Fruit fly (Drosophila melanogaster) whole organism, embryonic: Measurements from ENCODE around the gene CG6923.
A peak's percentile ranks its signal among the peaks of the same experiment; 100 is the strongest.

Experiments used
- B-H1 ChIP-seq: fragments of 200-800 bp; sonication (Bioruptor generic); IDR thresholded peaks from 3 replicates; pipeline ENCODE4 v1.3.6; 2022; ENCODE audit warnings: missing biosample characterization, missing genetic modification characterization
- B-H2 ChIP-seq: fragments of 200-800 bp; sonication (Bioruptor generic); optimal IDR thresholded peaks from 2 replicates; lab custom pipeline; 2018; ENCODE audit warnings: missing biosample characterization, mild to moderate bottlenecking, missing genetic modification characterization
- Bdp1 ChIP-seq: fragments of 200-800 bp; sonication (Bioruptor generic); optimal IDR thresholded peaks from 3 replicates; lab custom pipeline; 2016; ENCODE audit warnings: missing biosample characterization, missing genetic modification characterization
- Bteb2 ChIP-seq: fragments of 200-800 bp; sonication (Bioruptor generic); optimal IDR thresholded peaks from 2 replicates; lab custom pipeline; 2016; ENCODE audit warnings: missing biosample characterization, missing genetic modification characterization
- CG10147 ChIP-seq: fragments of 200-800 bp; sonication (Bioruptor generic); optimal IDR thresholded peaks from 2 replicates; lab custom pipeline; 2019; ENCODE audit warnings: missing biosample characterization, mild to moderate bottlenecking, missing genetic modification characterization, moderate library complexity
- CG10543 ChIP-seq: fragments of 200-800 bp; sonication (Bioruptor generic); optimal IDR thresholded peaks from 3 replicates; lab custom pipeline; 2017; ENCODE audit warnings: missing biosample characterization, mild to moderate bottlenecking, missing genetic modification characterization, moderate library complexity
- CG12104 ChIP-seq: fragments of 200-800 bp; sonication (Bioruptor generic); optimal IDR thresholded peaks from 3 replicates; lab custom pipeline; 2016; ENCODE audit warnings: missing biosample characterization, missing genetic modification characterization
- CG1233 ChIP-seq: fragments of 200-800 bp; sonication (Bioruptor generic); optimal IDR thresholded peaks from 4 replicates; lab custom pipeline; 2018; ENCODE audit warnings: missing biosample characterization, mild to moderate bottlenecking, missing genetic modification characterization
- CG12744 ChIP-seq: fragments of 200-800 bp; sonication (Bioruptor generic); optimal IDR thresholded peaks from 2 replicates; lab custom pipeline; 2016; ENCODE audit warnings: missing biosample characterization, missing genetic modification characterization
- CG1529 ChIP-seq: fragments of 200-800 bp; sonication (Bioruptor generic); optimal IDR thresholded peaks from 3 replicates; lab custom pipeline; 2018; ENCODE audit warnings: missing biosample characterization, missing genetic modification characterization
- CG16813 ChIP-seq: fragments of 200-800 bp; sonication (Bioruptor generic); IDR thresholded peaks from 3 replicates; pipeline ENCODE4 v1.3.6; 2022; ENCODE audit warnings: missing biosample characterization, missing genetic modification characterization; ENCODE audit not compliant: partially characterized antibody
- CG18262 ChIP-seq: fragments of 200-800 bp; optimal IDR thresholded peaks from 3 replicates; lab custom pipeline; 2019; ENCODE audit warnings: missing biosample characterization, mild to moderate bottlenecking, missing genetic modification characterization, moderate library complexity
- CG18599 ChIP-seq: fragments of 200-800 bp; sonication (Bioruptor generic); optimal IDR thresholded peaks from 3 replicates; lab custom pipeline; 2017; ENCODE audit warnings: missing biosample characterization, missing genetic modification characterization, mild to moderate bottlenecking, moderate library complexity, missing genetic modification reagents
- CG3163 ChIP-seq: fragments of 200-800 bp; sonication (Bioruptor generic); optimal IDR thresholded peaks from 3 replicates; lab custom pipeline; 2016; ENCODE audit warnings: missing biosample characterization, missing genetic modification characterization
- CG4282 ChIP-seq: fragments of 200-800 bp; sonication (Bioruptor generic); optimal IDR thresholded peaks from 2 replicates; lab custom pipeline; 2016; ENCODE audit warnings: missing biosample characterization, missing genetic modification characterization
- CG7745 ChIP-seq: fragments of 200-800 bp; sonication (Bioruptor generic); optimal IDR thresholded peaks from 2 replicates; lab custom pipeline; 2018; ENCODE audit warnings: missing biosample characterization, mild to moderate bottlenecking, missing genetic modification characterization, moderate library complexity
- CG8944 ChIP-seq: fragments of 200-800 bp; sonication (Bioruptor generic); optimal IDR thresholded peaks from 3 replicates; lab custom pipeline; 2016; ENCODE audit warnings: missing biosample characterization, missing genetic modification characterization
- CrebB ChIP-seq: fragments of 200-800 bp; sonication (Bioruptor generic); optimal IDR thresholded peaks from 3 replicates; lab custom pipeline; 2018; ENCODE audit warnings: missing biosample characterization, mild to moderate bottlenecking, missing genetic modification characterization
- D19A ChIP-seq: fragments of 200-800 bp; optimal IDR thresholded peaks from 3 replicates; lab custom pipeline; 2019; ENCODE audit warnings: missing biosample characterization, mild to moderate bottlenecking, missing genetic modification characterization, moderate library complexity
- Dfd ChIP-seq, 2 experiments: fragments of >200 bp; optimal IDR thresholded peaks; 2 replicates each; lab custom pipeline; 2017; ENCODE audit warnings: missing biosample characterization in 2 of 2, missing genetic modification characterization in 2 of 2
- Hr78 ChIP-seq, 2 experiments: fragments of 200-800 bp in 1 of 2; fragments of >200 bp in 1 of 2; sonication (Bioruptor generic) in 1 of 2; optimal IDR thresholded peaks; 2 replicates each; lab custom pipeline; 2017 to 2019; ENCODE audit warnings: missing biosample characterization in 2 of 2, missing genetic modification characterization in 2 of 2, mild to moderate bottlenecking in 1 of 2, moderate library complexity in 1 of 2
- Lhr ChIP-seq: fragments of 200-800 bp; sonication (Bioruptor generic); optimal IDR thresholded peaks from 3 replicates; lab custom pipeline; 2017; ENCODE audit warnings: mild to moderate bottlenecking, missing biosample characterization, missing genetic modification reagents, missing genetic modification characterization
- MTF-1 ChIP-seq: fragments of 200-800 bp; sonication (Bioruptor generic); optimal IDR thresholded peaks from 2 replicates; lab custom pipeline; 2018; ENCODE audit warnings: missing biosample characterization, mild to moderate bottlenecking, missing genetic modification characterization, borderline replicate concordance
- Mes4 ChIP-seq: fragments of 200-800 bp; sonication (Bioruptor generic); optimal IDR thresholded peaks from 2 replicates; lab custom pipeline; 2016; ENCODE audit warnings: missing biosample characterization, missing genetic modification characterization
- Nf-YB ChIP-seq: fragments of 200-800 bp; sonication (Bioruptor generic); optimal IDR thresholded peaks from 3 replicates; lab custom pipeline; 2019; ENCODE audit warnings: missing biosample characterization, mild to moderate bottlenecking, missing genetic modification characterization, moderate library complexity
- NfI ChIP-seq: fragments of 200-800 bp; sonication (Bioruptor generic); optimal IDR thresholded peaks from 3 replicates; lab custom pipeline; 2018; ENCODE audit warnings: missing biosample characterization, mild to moderate bottlenecking, missing genetic modification characterization, moderate library complexity
- Rfx ChIP-seq: fragments of 200-800 bp; sonication (Bioruptor generic); IDR thresholded peaks from 2 replicates; pipeline ENCODE4 v1.3.6; 2022; ENCODE audit warnings: missing biosample characterization, missing genetic modification characterization
- Side ChIP-seq: fragments of 200-800 bp; sonication (Bioruptor generic); optimal IDR thresholded peaks from 2 replicates; lab custom pipeline; 2016; ENCODE audit warnings: missing biosample characterization, missing genetic modification characterization
- TFAM ChIP-seq: fragments of 200-800 bp; sonication (Bioruptor generic); optimal IDR thresholded peaks from 2 replicates; lab custom pipeline; 2017; ENCODE audit warnings: missing biosample characterization, missing genetic modification characterization, inconsistent platforms
- Trl ChIP-seq, 3 experiments: fragments of >200 bp in 2 of 3; fragments of 200-800 bp in 1 of 3; sonication (Bioruptor generic) in 1 of 3; optimal IDR thresholded peaks; 2 replicates in 1 of 3; 3 replicates in 2 of 3; lab custom pipeline; 2016 to 2017; ENCODE audit warnings: missing biosample characterization in 1 of 3, missing genetic modification characterization in 1 of 3
- Vsx1 ChIP-seq: fragments of 200-800 bp; sonication (Bioruptor generic); optimal IDR thresholded peaks from 2 replicates; lab custom pipeline; 2017; ENCODE audit warnings: missing biosample characterization, mild to moderate bottlenecking, missing genetic modification characterization, missing genetic modification reagents
- amos ChIP-seq: fragments of 200-800 bp; sonication (Bioruptor generic); IDR thresholded peaks from 2 replicates; pipeline ENCODE4 v1.3.6; 2022; ENCODE audit warnings: missing biosample characterization, missing genetic modification characterization; ENCODE audit not compliant: partially characterized antibody
- az2 ChIP-seq: fragments of 200-800 bp; sonication (Bioruptor generic); optimal IDR thresholded peaks from 3 replicates; lab custom pipeline; 2016; ENCODE audit warnings: missing biosample characterization, missing genetic modification characterization
- bbx ChIP-seq: fragments of 200-800 bp; sonication (Bioruptor generic); IDR thresholded peaks from 2 replicates; pipeline ENCODE4 v1.3.6; 2022; ENCODE audit warnings: missing biosample characterization, missing genetic modification characterization; ENCODE audit not compliant: partially characterized antibody
- bcd ChIP-seq: fragments of 200-800 bp; sonication (Bioruptor generic); optimal IDR thresholded peaks from 2 replicates; lab custom pipeline; 2017; ENCODE audit warnings: missing biosample characterization, mild to moderate bottlenecking, missing genetic modification characterization
- bsh ChIP-seq, 2 experiments: fragments of 200-800 bp; sonication (Bioruptor generic); optimal IDR thresholded peaks; 2 replicates each; lab custom pipeline; 2017 to 2018; ENCODE audit warnings: mild to moderate bottlenecking in 2 of 2, missing biosample characterization in 2 of 2, missing genetic modification characterization in 2 of 2, moderate library complexity in 1 of 2
- btn ChIP-seq: fragments of 200-800 bp; sonication (Bioruptor generic); optimal IDR thresholded peaks from 2 replicates; lab custom pipeline; 2016; ENCODE audit warnings: missing biosample characterization, missing genetic modification characterization
- cas ChIP-seq: fragments of 200-800 bp; sonication (Bioruptor generic); IDR thresholded peaks from 2 replicates; pipeline ENCODE4 v1.3.6; 2022; ENCODE audit warnings: missing biosample characterization, missing genetic modification characterization
- chinmo ChIP-seq: fragments of 200-800 bp; sonication (Bioruptor generic); IDR thresholded peaks from 4 replicates; pipeline ENCODE4 v1.3.6; 2022; ENCODE audit warnings: missing biosample characterization, missing genetic modification characterization; ENCODE audit not compliant: partially characterized antibody
- grn ChIP-seq: fragments of 200-800 bp; sonication (Bioruptor generic); optimal IDR thresholded peaks from 3 replicates; lab custom pipeline; 2017; ENCODE audit warnings: missing biosample characterization, missing genetic modification characterization
- gsb ChIP-seq: fragments of 200-800 bp; sonication (Bioruptor generic); IDR thresholded peaks from 2 replicates; pipeline ENCODE4 v1.3.6; 2022; ENCODE audit warnings: missing biosample characterization, missing genetic modification characterization
- hkb ChIP-seq, 2 experiments: fragments of 200-800 bp in 1 of 2; fragments of >200 bp in 1 of 2; sonication (Bioruptor generic) in 1 of 2; IDR thresholded peaks in 1 of 2; optimal IDR thresholded peaks in 1 of 2; 2 replicates each; pipeline versions ENCODE4 v1.3.6 to Lab custom; 2017 to 2022; ENCODE audit warnings: missing biosample characterization in 1 of 2, missing genetic modification characterization in 1 of 2
- kah ChIP-seq: fragments of 200-800 bp; sonication (Bioruptor generic); optimal IDR thresholded peaks from 2 replicates; lab custom pipeline; 2018; ENCODE audit warnings: missing biosample characterization, mild to moderate bottlenecking, missing genetic modification characterization
- kay ChIP-seq: fragments of 200-800 bp; sonication (Bioruptor generic); optimal IDR thresholded peaks from 2 replicates; lab custom pipeline; 2016; ENCODE audit warnings: missing biosample characterization, missing genetic modification characterization
- oc ChIP-seq: fragments of 200-800 bp; sonication (Bioruptor generic); optimal IDR thresholded peaks from 2 replicates; lab custom pipeline; 2018; ENCODE audit warnings: missing biosample characterization, mild to moderate bottlenecking, missing genetic modification characterization, moderate library complexity
- prd ChIP-seq, 3 experiments: fragments of >200 bp in 2 of 3; fragments of 200-800 bp in 1 of 3; sonication (Bioruptor generic) in 1 of 3; optimal IDR thresholded peaks in 2 of 3; IDR thresholded peaks in 1 of 3; 2 replicates in 2 of 3; 3 replicates in 1 of 3; pipeline versions ENCODE4 v1.3.6 to Lab custom; 2017 to 2022; ENCODE audit warnings: missing biosample characterization in 1 of 3, missing genetic modification characterization in 1 of 3
- sd ChIP-seq: fragments of 200-800 bp; sonication (Bioruptor generic); optimal IDR thresholded peaks from 3 replicates; lab custom pipeline; 2018; ENCODE audit warnings: missing biosample characterization, mild to moderate bottlenecking, missing genetic modification characterization, moderate library complexity
- toy ChIP-seq: fragments of 200-800 bp; sonication (Bioruptor generic); IDR thresholded peaks from 2 replicates; pipeline ENCODE4 v1.3.6; 2022; ENCODE audit warnings: missing biosample characterization, missing genetic modification characterization
- wor ChIP-seq: fragments of 200-800 bp; sonication (Bioruptor generic); IDR thresholded peaks from 2 replicates; pipeline ENCODE4 v1.3.6; 2022; ENCODE audit warnings: missing biosample characterization, missing genetic modification characterization

Gene CG6923

DNA sequence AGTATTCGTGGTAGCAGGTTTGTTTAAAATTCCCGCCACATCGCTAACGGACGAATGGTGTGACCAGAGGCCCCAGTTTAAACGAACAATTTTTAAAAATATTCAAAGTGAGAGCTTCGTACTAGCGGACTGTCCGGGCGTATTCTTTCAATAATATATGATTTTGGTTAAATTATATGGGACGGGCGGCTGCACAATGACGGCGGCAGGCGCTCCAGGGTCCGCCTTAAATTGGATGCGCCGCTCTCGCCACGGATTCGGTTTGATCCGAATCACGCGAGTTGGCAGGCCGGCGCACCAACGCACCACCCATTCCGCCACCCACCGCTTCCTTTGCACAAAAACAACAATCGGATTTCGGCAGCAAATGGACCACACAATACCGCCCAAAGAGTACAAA, 14.5 kb downstream of the CG6923 start, which contains the start of gene CG14721 (continued):
- TF ChIP-seq Side (GFP tag; lab: Kevin White, UChicago) (no peak), bbx (GFP tag; lab: Robert Waterston, UW) (peak; percentile 22; the same call in 1 of the 2 replicates), bsh (GFP tag; optimal IDR thresholded peaks at IDR 0.05; lab: Kevin White, UChicago) (no peak), CG10543 (GFP tag; lab: Kevin White, UChicago) (no peak), CrebB (tag; lab: Kevin White, UChicago) (no peak), TFAM (GFP tag; lab: Kevin White, UChicago) (no peak), MTF-1 (GFP tag; lab: Kevin White, UChicago) (no peak), oc (tag; lab: Kevin White, UChicago) (no peak), CG18599 (GFP tag; lab: Kevin White, UChicago) (no peak), Hr78 (GFP tag; optimal IDR thresholded peaks at IDR 0.05; lab: Kevin White, UChicago) (no peak), CG3163 (GFP tag; lab: Kevin White, UChicago) (no peak), CG8944 (GFP tag; lab: Kevin White, UChicago) (no peak), bcd (GFP tag; lab: Kevin White, UChicago) (no peak), amos (GFP tag; lab: Robert Waterston, UW) (peak; percentile 39; the same call in 1 of the 2 replicates), CG7745 (no peak), Bdp1 (GFP tag; lab: Kevin White, UChicago) (no peak), toy (no peak), Dfd (GFP tag; optimal IDR thresholded peaks at IDR 0.05; lab: Kevin White, UChicago) (no peak), chinmo (no peak), CG4282 (GFP tag; lab: Kevin White, UChicago) (no peak), CG1529 (GFP tag; lab: Kevin White, UChicago) (no peak), CG10147 (GFP tag; lab: Kevin White, UChicago) (no peak), Bteb2 (no peak), D19A (tag; lab: Kevin White, UChicago) (no peak), Mes4 (peak; percentile 14), kah (GFP tag; lab: Kevin White, UChicago) (no peak), CG16813 (GFP tag; lab: Robert Waterston, UW) (peak; percentile 37; the same call in 1 of the 3 replicates), CG12104 (GFP tag; lab: Kevin White, UChicago) (no peak), Nf-YB (GFP tag; lab: Kevin White, UChicago) (no peak), Rfx (GFP tag; lab: Robert Waterston, UW) (no peak; the same call in 1 of the 2 replicates), Lhr (GFP tag; lab: Kevin White, UChicago) (peak; percentile 57), CG18262 (tag; lab: Kevin White, UChicago) (no peak), sd (no peak), CG12744 (GFP tag; lab: Kevin White, UChicago) (peak; percentile 20), cas (GFP tag; lab: Robert Waterston, UW) (no peak), prd (optimal IDR thresholded peaks at IDR 0.05; lab: Kevin White, UChicago) (no peak), prd (GFP tag; IDR thresholded peaks at IDR 0.05; lab: Robert Waterston, UW) (peak; percentile 38; the same call in 1 of the 3 replicates), B-H1 (GFP tag; lab: Robert Waterston, UW) (no peak), hkb (optimal IDR thresholded peaks at IDR 0.05; lab: Kevin White, UChicago) (no peak), hkb (GFP tag; IDR thresholded peaks at IDR 0.05; lab: Robert Waterston, UW) (0 out of 2 replicates have a peak, but pooled peaks have one; percentile 17), btn (GFP tag; lab: Kevin White, UChicago) (no peak), CG1233 (no peak), wor (GFP tag; lab: Robert Waterston, UW) (no peak), B-H2 (GFP tag; lab: Kevin White, UChicago) (no peak), gsb (GFP tag; lab: Robert Waterston, UW) (no peak), kay (no peak), grn (no peak), Vsx1 (GFP tag; lab: Kevin White, UChicago) (no peak), Trl (optimal IDR thresholded peaks at IDR 0.05; lab: Kevin White, UChicago) (no peak), Trl (GFP tag; optimal IDR thresholded peaks at IDR 0.05; lab: Kevin White, UChicago) (no peak), az2 (GFP tag; lab: Kevin White, UChicago) (peak; percentile 19), NfI (no peak)
